Fruit fly (Drosophila melanogaster) whole organism, adult: ENCODE results near the gene Liprin-alpha.

Source experiments
- CG11617 ChIP-seq: fragments of 200-800 bp; sonication (Bioruptor generic); optimal IDR thresholded peaks from 2 replicates; lab custom pipeline; 2017; ENCODE audit warnings: mild to moderate bottlenecking, missing biosample characterization, missing genetic modification reagents, missing genetic modification characterization
- CG12768 ChIP-seq: fragments of 200-800 bp; sonication (Bioruptor generic); optimal IDR thresholded peaks from 2 replicates; lab custom pipeline; 2017; ENCODE audit warnings: missing biosample characterization, missing genetic modification characterization, mild to moderate bottlenecking, moderate library complexity, missing genetic modification reagents
- CG14711 ChIP-seq: fragments of 200-800 bp; sonication (Bioruptor generic); optimal IDR thresholded peaks from 2 replicates; lab custom pipeline; 2018; ENCODE audit warnings: missing biosample characterization, mild to moderate bottlenecking, missing genetic modification characterization, moderate library complexity
- CG1620 ChIP-seq: fragments of 200-800 bp; sonication (Bioruptor generic); optimal IDR thresholded peaks from 2 replicates; lab custom pipeline; 2016; ENCODE audit warnings: missing biosample characterization, missing genetic modification characterization
- CG33017 ChIP-seq: fragments of 200-800 bp; sonication (Bioruptor generic); optimal IDR thresholded peaks from 2 replicates; lab custom pipeline; 2018; ENCODE audit warnings: missing biosample characterization, mild to moderate bottlenecking, missing genetic modification characterization, moderate library complexity
- CG5204 ChIP-seq: fragments of 200-800 bp; sonication (Bioruptor generic); optimal IDR thresholded peaks from 2 replicates; lab custom pipeline; 2016; ENCODE audit warnings: missing biosample characterization, missing genetic modification characterization
- CG7045 ChIP-seq: fragments of 200-800 bp; sonication (Bioruptor generic); optimal IDR thresholded peaks from 2 replicates; lab custom pipeline; 2017; ENCODE audit warnings: missing biosample characterization, mild to moderate bottlenecking, missing genetic modification characterization
- CG7101 ChIP-seq: fragments of 200-800 bp; sonication (Bioruptor generic); optimal IDR thresholded peaks from 2 replicates; lab custom pipeline; 2018; ENCODE audit warnings: missing biosample characterization, mild to moderate bottlenecking, missing genetic modification characterization, moderate library complexity
- Clk ChIP-seq: fragments of 200-800 bp; sonication (Bioruptor generic); optimal IDR thresholded peaks from 2 replicates; lab custom pipeline; 2017; ENCODE audit warnings: missing biosample characterization, missing genetic modification characterization
- Crg-1 ChIP-seq: fragments of 200-800 bp; sonication (Bioruptor generic); optimal IDR thresholded peaks from 2 replicates; lab custom pipeline; 2016; ENCODE audit warnings: missing biosample characterization, missing genetic modification characterization
- Hr96 ChIP-seq: fragments of 200-800 bp; sonication (Bioruptor generic); optimal IDR thresholded peaks from 2 replicates; lab custom pipeline; 2016; ENCODE audit warnings: missing biosample characterization, missing genetic modification characterization
- Mnt ChIP-seq: fragments of 200-800 bp; sonication (Bioruptor generic); optimal IDR thresholded peaks from 2 replicates; lab custom pipeline; 2016; ENCODE audit warnings: missing biosample characterization, mild to moderate bottlenecking, missing genetic modification characterization
- bab1 ChIP-seq: fragments of 200-800 bp; sonication (Bioruptor generic); optimal IDR thresholded peaks from 3 replicates; lab custom pipeline; 2019; ENCODE audit warnings: missing biosample characterization, mild to moderate bottlenecking, missing genetic modification characterization, moderate library complexity
- cic ChIP-seq: fragments of 200-800 bp; sonication (Bioruptor generic); optimal IDR thresholded peaks from 2 replicates; lab custom pipeline; 2017; ENCODE audit warnings: missing biosample characterization, mild to moderate bottlenecking, missing genetic modification characterization, moderate library complexity
- cnc ChIP-seq, 2 experiments: fragments of >200 bp; optimal IDR thresholded peaks; 2 replicates each; lab custom pipeline; 2017
- kay ChIP-seq: fragments of 200-800 bp; sonication (Bioruptor generic); peaks from one replicate; lab custom pipeline; 2016; ENCODE audit warnings: missing biosample characterization, missing genetic modification characterization, borderline replicate concordance
- ovo ChIP-seq: fragments of 200-800 bp; sonication (Bioruptor generic); optimal IDR thresholded peaks from 2 replicates; lab custom pipeline; 2016; ENCODE audit warnings: missing biosample characterization, missing genetic modification characterization
- pad ChIP-seq: fragments of 200-800 bp; sonication (Bioruptor generic); optimal IDR thresholded peaks from 3 replicates; lab custom pipeline; 2017; ENCODE audit warnings: missing biosample characterization, missing genetic modification characterization, mild to moderate bottlenecking, moderate library complexity, missing genetic modification reagents
- tj ChIP-seq: fragments of 200-800 bp; sonication (Bioruptor generic); optimal IDR thresholded peaks from 3 replicates; lab custom pipeline; 2017; ENCODE audit warnings: missing biosample characterization, mild to moderate bottlenecking, missing genetic modification characterization, moderate library complexity
- toe ChIP-seq: fragments of 200-800 bp; sonication (Bioruptor generic); optimal IDR thresholded peaks from 2 replicates; lab custom pipeline; 2016; ENCODE audit warnings: missing biosample characterization, missing genetic modification characterization

The Liprin-alpha gene

dm6 chr2L:6692048-6692447 is 31.7 kb upstream of the Liprin-alpha start:
- no peak for TF ChIP-seq bab1 (GFP tag; lab: Kevin White, UChicago)
- no peak for TF ChIP-seq CG33017 (tag; lab: Kevin White, UChicago)
- no peak for TF ChIP-seq Hr96
- no peak for TF ChIP-seq CG12768 (GFP tag; lab: Kevin White, UChicago)
- TF ChIP-seq CG14711 = no peak
- no peak for TF ChIP-seq CG5204 (GFP tag; lab: Kevin White, UChicago)
- no peak for TF ChIP-seq tj (GFP tag; lab: Kevin White, UChicago)
- TF ChIP-seq kay (GFP tag; lab: Kevin White, UChicago) = no peak

dm6 chr2L:6693794-6694254 is 29.9 kb upstream of the Liprin-alpha start:
- no peak for TF ChIP-seq CG5204 (GFP tag; lab: Kevin White, UChicago)
- TF ChIP-seq CG11617 (GFP tag; lab: Kevin White, UChicago) = no peak
- TF ChIP-seq kay (GFP tag; lab: Kevin White, UChicago) = no peak
- TF ChIP-seq toe (GFP tag; lab: Kevin White, UChicago) = no peak
- no peak for TF ChIP-seq ovo (GFP tag; lab: Kevin White, UChicago)
- TF ChIP-seq Clk = no peak
- no peak for TF ChIP-seq CG1620 (GFP tag; lab: Kevin White, UChicago)
- no peak for TF ChIP-seq pad (GFP tag; lab: Kevin White, UChicago)
- no peak for TF ChIP-seq Hr96
- no peak for TF ChIP-seq CG33017 (tag; lab: Kevin White, UChicago)
- no peak for TF ChIP-seq CG7045 (GFP tag; lab: Kevin White, UChicago)
- TF ChIP-seq bab1 (GFP tag; lab: Kevin White, UChicago) = no peak
- no peak for TF ChIP-seq tj (GFP tag; lab: Kevin White, UChicago)
- no peak for TF ChIP-seq cnc (optimal IDR thresholded peaks at IDR 0.05; lab: Kevin White, UChicago)
- TF ChIP-seq CG7101 = no peak
- no peak for TF ChIP-seq CG12768 (GFP tag; lab: Kevin White, UChicago)
- no peak for TF ChIP-seq cic (GFP tag; lab: Kevin White, UChicago)
- TF ChIP-seq Mnt = no peak
- TF ChIP-seq CG14711 = no peak

dm6 chr2L:6696229-6696628 is 27.5 kb upstream of the Liprin-alpha start:
- no peak for TF ChIP-seq Mnt
- no peak for TF ChIP-seq Hr96
- no peak for TF ChIP-seq Crg-1 (GFP tag; lab: Kevin White, UChicago)
- TF ChIP-seq pad (GFP tag; lab: Kevin White, UChicago) = no peak
- no peak for TF ChIP-seq cic (GFP tag; lab: Kevin White, UChicago)
- no peak for TF ChIP-seq kay (GFP tag; lab: Kevin White, UChicago)
- TF ChIP-seq CG7045 (GFP tag; lab: Kevin White, UChicago) = no peak
- no peak for TF ChIP-seq tj (GFP tag; lab: Kevin White, UChicago)
- no peak for TF ChIP-seq cnc (optimal IDR thresholded peaks at IDR 0.05; lab: Kevin White, UChicago)
- no peak for TF ChIP-seq bab1 (GFP tag; lab: Kevin White, UChicago)
- TF ChIP-seq ovo (GFP tag; lab: Kevin White, UChicago) = no peak
- TF ChIP-seq CG11617 (GFP tag; lab: Kevin White, UChicago) = no peak
- no peak for TF ChIP-seq CG14711
- no peak for TF ChIP-seq toe (GFP tag; lab: Kevin White, UChicago)
- no peak for TF ChIP-seq CG1620 (GFP tag; lab: Kevin White, UChicago)
- TF ChIP-seq CG12768 (GFP tag; lab: Kevin White, UChicago) = no peak
- TF ChIP-seq CG7101 = no peak
- no peak for TF ChIP-seq CG5204 (GFP tag; lab: Kevin White, UChicago)

dm6 chr2L:6698387-6698786 is 25.3 kb upstream of the Liprin-alpha start:
- TF ChIP-seq Hr96 (no peak), tj (GFP tag; lab: Kevin White, UChicago) (no peak), cnc (optimal IDR thresholded peaks at IDR 0.05; lab: Kevin White, UChicago) (no peak), toe (GFP tag; lab: Kevin White, UChicago) (no peak), CG14711 (no peak)

dm6 chr2L:6700742-6701141 is 23.0 kb upstream of the Liprin-alpha start:
- TF ChIP-seq Clk = no peak
- no peak for TF ChIP-seq CG7101
- TF ChIP-seq CG12768 (GFP tag; lab: Kevin White, UChicago) = no peak
- TF ChIP-seq bab1 (GFP tag; lab: Kevin White, UChicago) = no peak
- TF ChIP-seq cic (GFP tag; lab: Kevin White, UChicago) = no peak
- no peak for TF ChIP-seq CG5204 (GFP tag; lab: Kevin White, UChicago)
- no peak for TF ChIP-seq toe (GFP tag; lab: Kevin White, UChicago)
- no peak for TF ChIP-seq ovo (GFP tag; lab: Kevin White, UChicago)
- TF ChIP-seq pad (GFP tag; lab: Kevin White, UChicago) = no peak
- TF ChIP-seq kay (GFP tag; lab: Kevin White, UChicago) = no peak
- TF ChIP-seq Hr96 = no peak
- TF ChIP-seq tj (GFP tag; lab: Kevin White, UChicago) = no peak
- no peak for TF ChIP-seq cnc (optimal IDR thresholded peaks at IDR 0.05; lab: Kevin White, UChicago)
- TF ChIP-seq CG14711 = no peak

- no peak for TF ChIP-seq Mnt
- no peak for TF ChIP-seq CG1620 (GFP tag; lab: Kevin White, UChicago)
- TF ChIP-seq cic (GFP tag; lab: Kevin White, UChicago) = no peak
These were observed 22.1 kb upstream of the Liprin-alpha start for dm6 chr2L:6701409-6702199.
